Worm (Caenorhabditis elegans): ENCODE data around the gene fbxc-58.

fbxc-58 gene

ce11 chrIV:9397278-9397677, 26.0 kb downstream of the fbxc-58 start, which contains the start of gene F56D5.3:
Gene F56D5.3 (plus strand): TSS chrIV:9397578.
- TF ChIP-seq rcor-1 (GFP tag; IDR thresholded peaks at IDR 0.05) = no peak
- no peak for TF ChIP-seq egl-44 (GFP tag; IDR thresholded peaks at IDR 0.05)
- no peak for TF ChIP-seq let-526 (GFP tag; IDR thresholded peaks at IDR 0.05)
- TF ChIP-seq chd-7 (tag; optimal IDR thresholded peaks at IDR 0.05) = no peak
- no peak for TF ChIP-seq ZK185.1 (tag; optimal IDR thresholded peaks at IDR 0.05; ENCODE audit: poor library complexity, severe bottlenecking)

ce11 chrIV:9398512-9398911, 27.2 kb downstream of the fbxc-58 start, which contains the start of gene F56D5.2:
Gene F56D5.2 (minus strand): TSS chrIV:9398612.
- TF ChIP-seq lin-35 (GFP tag; optimal IDR thresholded peaks at IDR 0.05) (no peak), pbrm-1 (GFP tag; IDR thresholded peaks at IDR 0.05) (no peak), hmg-1.2 (GFP tag; IDR thresholded peaks at IDR 0.05) (no peak), F33H1.4 (GFP tag; IDR thresholded peaks at IDR 0.05) (no peak), dpff-1 (tag; optimal IDR thresholded peaks at IDR 0.05) (no peak), repo-1 (tag; optimal IDR thresholded peaks at IDR 0.05) (no peak), ztf-28 (GFP tag; IDR thresholded peaks at IDR 0.05) (no peak)

- TF ChIP-seq nhr-80 (tag; optimal IDR thresholded peaks at IDR 0.05) (peak; percentile 66), K11D2.4 (GFP tag; IDR thresholded peaks at IDR 0.05) (no peak), F39B2.1 (GFP tag; IDR thresholded peaks at IDR 0.05) (no peak), K12H6.12 (tag; optimal IDR thresholded peaks at IDR 0.05) (no peak), mes-4 (tag; optimal IDR thresholded peaks at IDR 0.05) (no peak)
Observed at ce11 chrIV:9401715-9402114, 30.4 kb downstream of the fbxc-58 start, which contains the start of gene F56D5.6. Gene F56D5.6 (plus strand): TSS chrIV:9401922.

- TF ChIP-seq lsl-1 (GFP tag; optimal IDR thresholded peaks at IDR 0.05) (no peak), egl-44 (GFP tag; IDR thresholded peaks at IDR 0.05) (no peak), F57C9.4 (tag; optimal IDR thresholded peaks at IDR 0.05) (no peak), efl-1 (GFP tag; optimal IDR thresholded peaks at IDR 0.05) (peak; percentile 60), K11D2.4 (GFP tag; IDR thresholded peaks at IDR 0.05) (0 out of 2 replicates have a peak, but pooled peaks have one; percentile 10), ztf-25 (GFP tag; IDR thresholded peaks at IDR 0.05) (no peak), pha-4 (tag; optimal IDR thresholded peaks at IDR 0.05) (no peak), lin-54 (GFP tag; optimal IDR thresholded peaks at IDR 0.05) (peak; percentile 84), F39B2.1 (GFP tag; IDR thresholded peaks at IDR 0.05) (no peak), tbx-9 (tag; optimal IDR thresholded peaks at IDR 0.05; ENCODE audit: borderline replicate concordance) (no peak), dpl-1 (GFP tag; optimal IDR thresholded peaks at IDR 0.05) (peak; percentile 29), let-526 (GFP tag; IDR thresholded peaks at IDR 0.05) (no peak), atf-7 (tag; optimal IDR thresholded peaks at IDR 0.05) (no peak), lin-35 (GFP tag; optimal IDR thresholded peaks at IDR 0.05) (peak in 1 of 3 experiments; percentile 64), gei-17 (GFP tag; optimal IDR thresholded peaks at IDR 0.05) (no peak), mcd-1 (GFP tag; IDR thresholded peaks at IDR 0.05) (peak; percentile 96), zfh-2 (GFP tag; conservative IDR thresholded peaks at IDR 0.05) (peak; percentile 58; the same call in 1 of the 2 replicates), sptf-2 (GFP tag; optimal IDR thresholded peaks at IDR 0.05) (no peak), K12H6.12 (tag; optimal IDR thresholded peaks at IDR 0.05) (no peak), Y56A3A.18 (GFP tag; IDR thresholded peaks at IDR 0.05) (0 out of 2 replicates have a peak, but pooled peaks have one; percentile 19)
Observed at ce11 chrIV:9403761-9404420, 32.6 kb downstream of the fbxc-58 start.

- TF ChIP-seq ztf-25 (GFP tag; IDR thresholded peaks at IDR 0.05) = no peak
- no peak for TF ChIP-seq madf-10 (tag; optimal IDR thresholded peaks at IDR 0.05)
- TF ChIP-seq F22D6.2 (tag; optimal IDR thresholded peaks at IDR 0.05) = no peak
- no peak for TF ChIP-seq pbrm-1 (GFP tag; IDR thresholded peaks at IDR 0.05)
- TF ChIP-seq sea-2 (GFP tag; IDR thresholded peaks at IDR 0.05) = no peak
- no peak for TF ChIP-seq nfya-1 (tag; optimal IDR thresholded peaks at IDR 0.05; ENCODE audit: borderline replicate concordance, insufficient read depth)
- TF ChIP-seq dox-1 (GFP tag; IDR thresholded peaks at IDR 0.05) = no peak
Observed at ce11 chrIV:9408004-9408403, 36.7 kb downstream of the fbxc-58 start, which contains the start of gene F56D5.5. Gene F56D5.5 (minus strand): TSS chrIV:9408104.

Data from whole organism, young adult.